Worm (Caenorhabditis elegans): ENCODE measurements around the gene tag-124.

DNA sequence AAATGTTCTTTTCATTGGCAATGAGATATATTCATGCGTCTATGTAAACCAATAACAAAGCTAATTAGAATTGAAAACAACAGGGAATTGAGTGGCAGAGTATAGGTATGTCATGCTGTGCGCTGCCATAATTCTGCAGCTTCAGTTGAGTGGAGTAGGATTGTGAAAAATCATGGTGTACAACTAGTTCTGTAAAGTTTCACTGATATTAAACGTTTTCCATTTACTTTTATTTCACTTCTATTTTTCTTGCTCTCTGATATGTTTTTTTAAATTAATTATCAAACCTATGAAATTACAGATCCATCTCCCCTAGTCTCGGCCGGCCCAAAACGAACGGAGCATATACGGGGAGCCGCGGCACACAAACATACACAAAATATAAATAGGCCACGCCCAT is 15.4 kb upstream of the tag-124 start, which contains the start of gene exc-7:
- TF ChIP-seq nhr-76 (tag; optimal IDR thresholded peaks at IDR 0.05), result no peak
- no peak for TF ChIP-seq nhr-237 (tag; optimal IDR thresholded peaks at IDR 0.05)
- TF ChIP-seq nhr-28 (tag; optimal IDR thresholded peaks at IDR 0.05), result no peak
- TF ChIP-seq unc-62 (GFP tag; optimal IDR thresholded peaks at IDR 0.05), result no peak
- no peak for TF ChIP-seq nhr-12 (tag; optimal IDR thresholded peaks at IDR 0.05)
- no peak for TF ChIP-seq ztf-11 (tag; optimal IDR thresholded peaks at IDR 0.05)
